Fruit fly (Drosophila melanogaster) whole organism, embryonic: ENCODE results near the gene CG15034.

ENCODE experiments used
- Asciz ChIP-seq: fragments of 200-800 bp; sonication (Bioruptor generic); optimal IDR thresholded peaks from 2 replicates; lab custom pipeline; 2017; ENCODE audit warnings: missing biosample characterization, mild to moderate bottlenecking, missing genetic modification characterization, missing genetic modification reagents
- CG1024 ChIP-seq: fragments of 200-800 bp; sonication (Bioruptor generic); IDR thresholded peaks from 2 replicates; pipeline ENCODE4 v1.3.6; 2022; ENCODE audit warnings: missing biosample characterization, missing genetic modification characterization
- CG10565 ChIP-seq: fragments of 200-800 bp; sonication (Bioruptor generic); optimal IDR thresholded peaks from 3 replicates; lab custom pipeline; 2016; ENCODE audit warnings: missing biosample characterization, mild to moderate bottlenecking, missing genetic modification characterization
- CG12104 ChIP-seq: fragments of 200-800 bp; sonication (Bioruptor generic); optimal IDR thresholded peaks from 3 replicates; lab custom pipeline; 2016; ENCODE audit warnings: missing biosample characterization, missing genetic modification characterization
- CG17802 ChIP-seq: fragments of 200-800 bp; sonication (Bioruptor generic); optimal IDR thresholded peaks from 2 replicates; lab custom pipeline; 2018; ENCODE audit warnings: missing biosample characterization, mild to moderate bottlenecking, missing genetic modification characterization, moderate library complexity
- CG18599 ChIP-seq: fragments of 200-800 bp; sonication (Bioruptor generic); optimal IDR thresholded peaks from 3 replicates; lab custom pipeline; 2017; ENCODE audit warnings: missing biosample characterization, missing genetic modification characterization, mild to moderate bottlenecking, moderate library complexity, missing genetic modification reagents
- CG2199 ChIP-seq: fragments of 200-800 bp; sonication (Bioruptor generic); IDR thresholded peaks from 3 replicates; pipeline ENCODE4 v1.3.6; 2022; ENCODE audit warnings: missing biosample characterization, missing genetic modification characterization
- CG2889 ChIP-seq: fragments of 200-800 bp; sonication (Bioruptor generic); IDR thresholded peaks from 3 replicates; pipeline ENCODE4 v1.3.6; 2022; ENCODE audit warnings: missing biosample characterization, missing genetic modification characterization
- CG31441 ChIP-seq: fragments of 200-800 bp; sonication (Bioruptor generic); IDR thresholded peaks from 2 replicates; pipeline ENCODE4 v1.3.6; 2022; ENCODE audit warnings: missing biosample characterization, missing genetic modification characterization
- CG3281 ChIP-seq: fragments of 200-800 bp; sonication (Bioruptor generic); optimal IDR thresholded peaks from 3 replicates; lab custom pipeline; 2017; ENCODE audit warnings: missing biosample characterization, mild to moderate bottlenecking, missing genetic modification characterization
- CG4282 ChIP-seq: fragments of 200-800 bp; sonication (Bioruptor generic); optimal IDR thresholded peaks from 2 replicates; lab custom pipeline; 2016; ENCODE audit warnings: missing biosample characterization, missing genetic modification characterization
- CG6254 ChIP-seq: fragments of 200-800 bp; sonication (Bioruptor generic); optimal IDR thresholded peaks from 3 replicates; lab custom pipeline; 2017; ENCODE audit warnings: mild to moderate bottlenecking, missing biosample characterization, missing genetic modification reagents, missing genetic modification characterization
- CG6813 ChIP-seq: fragments of 200-800 bp; sonication (Bioruptor generic); optimal IDR thresholded peaks from 2 replicates; lab custom pipeline; 2017; ENCODE audit warnings: missing biosample characterization, missing genetic modification characterization, mild to moderate bottlenecking, moderate library complexity, missing genetic modification reagents
- CG7271 ChIP-seq: fragments of 200-800 bp; sonication (Bioruptor generic); optimal IDR thresholded peaks from 2 replicates; lab custom pipeline; 2018; ENCODE audit warnings: missing biosample characterization, mild to moderate bottlenecking, missing genetic modification characterization, moderate library complexity
- CG7556 ChIP-seq: fragments of 200-800 bp; sonication (Bioruptor generic); optimal IDR thresholded peaks from 2 replicates; lab custom pipeline; 2017; ENCODE audit warnings: missing biosample characterization, mild to moderate bottlenecking, missing genetic modification characterization
- CG8359 ChIP-seq: fragments of 200-800 bp; sonication (Bioruptor generic); optimal IDR thresholded peaks from 2 replicates; lab custom pipeline; 2017; ENCODE audit warnings: missing biosample characterization, mild to moderate bottlenecking, missing genetic modification characterization, borderline replicate concordance
- CG8765 ChIP-seq: fragments of 200-800 bp; sonication (Bioruptor generic); IDR thresholded peaks from 2 replicates; pipeline ENCODE4 v1.3.6; 2022; ENCODE audit warnings: missing biosample characterization, missing genetic modification characterization
- CG8944 ChIP-seq: fragments of 200-800 bp; sonication (Bioruptor generic); optimal IDR thresholded peaks from 3 replicates; lab custom pipeline; 2016; ENCODE audit warnings: missing biosample characterization, missing genetic modification characterization
- Dfd ChIP-seq, 2 experiments: fragments of >200 bp; optimal IDR thresholded peaks; 2 replicates each; lab custom pipeline; 2017; ENCODE audit warnings: missing biosample characterization in 2 of 2, missing genetic modification characterization in 2 of 2
- E2f1 ChIP-seq: fragments of 200-800 bp; sonication (Bioruptor generic); IDR thresholded peaks from 2 replicates; pipeline ENCODE4 v1.3.6; 2022; ENCODE audit warnings: missing biosample characterization, missing genetic modification characterization
- ERR ChIP-seq: fragments of 200-800 bp; sonication (Bioruptor generic); optimal IDR thresholded peaks from 2 replicates; lab custom pipeline; 2016; ENCODE audit warnings: missing biosample characterization, missing genetic modification characterization
- Ets97D ChIP-seq: fragments of 200-800 bp; sonication (Bioruptor generic); optimal IDR thresholded peaks from 3 replicates; lab custom pipeline; 2016; ENCODE audit warnings: missing biosample characterization, missing genetic modification characterization
- Hey ChIP-seq: fragments of 200-800 bp; sonication (Bioruptor generic); optimal IDR thresholded peaks from 3 replicates; lab custom pipeline; 2018; ENCODE audit warnings: missing biosample characterization, mild to moderate bottlenecking, missing genetic modification characterization
- Hsf ChIP-seq: fragments of 200-800 bp; sonication (Bioruptor generic); optimal IDR thresholded peaks from 3 replicates; lab custom pipeline; 2016; ENCODE audit warnings: missing biosample characterization, missing genetic modification characterization
- Meics ChIP-seq: fragments of 200-800 bp; sonication (Bioruptor generic); optimal IDR thresholded peaks from 2 replicates; lab custom pipeline; 2017; ENCODE audit warnings: missing biosample characterization, mild to moderate bottlenecking, missing genetic modification characterization
- Oaz ChIP-seq: fragments of 200-800 bp; sonication (Bioruptor generic); IDR thresholded peaks from 2 replicates; pipeline ENCODE4 v1.3.6; 2022; ENCODE audit warnings: missing biosample characterization, missing genetic modification characterization
- TFAM ChIP-seq: fragments of 200-800 bp; sonication (Bioruptor generic); optimal IDR thresholded peaks from 2 replicates; lab custom pipeline; 2017; ENCODE audit warnings: missing biosample characterization, missing genetic modification characterization, inconsistent platforms
- Tbp ChIP-seq: fragments of >200 bp; optimal IDR thresholded peaks from 2 replicates; lab custom pipeline; 2018; ENCODE audit warnings: missing biosample characterization, missing genetic modification characterization
- Xrp1 ChIP-seq: fragments of 200-800 bp; sonication (Bioruptor generic); IDR thresholded peaks from 2 replicates; pipeline ENCODE4 v1.3.6; 2022; ENCODE audit warnings: missing biosample characterization, missing genetic modification characterization
- abd-A ChIP-seq: fragments of 200-800 bp; sonication (Bioruptor generic); optimal IDR thresholded peaks from 3 replicates; lab custom pipeline; 2019; ENCODE audit warnings: missing biosample characterization, mild to moderate bottlenecking, missing genetic modification characterization, moderate library complexity
- aop ChIP-seq: fragments of 200-800 bp; sonication (Bioruptor generic); IDR thresholded peaks from 2 replicates; pipeline ENCODE4 v1.3.6; 2022; ENCODE audit warnings: missing biosample characterization, missing genetic modification characterization
- bowl ChIP-seq: fragments of 200-800 bp; sonication (Bioruptor generic); IDR thresholded peaks from 2 replicates; pipeline ENCODE4 v1.3.6; 2022; ENCODE audit warnings: missing biosample characterization, missing genetic modification characterization
- cwo ChIP-seq: fragments of 200-800 bp; sonication (Bioruptor generic); optimal IDR thresholded peaks from 3 replicates; lab custom pipeline; 2017; ENCODE audit warnings: missing biosample characterization, missing genetic modification characterization, mild to moderate bottlenecking, moderate library complexity, missing genetic modification reagents
- danr ChIP-seq: fragments of 200-800 bp; sonication (Bioruptor generic); IDR thresholded peaks from 2 replicates; pipeline ENCODE4 v1.3.6; 2022; ENCODE audit warnings: missing biosample characterization, missing genetic modification characterization
- en ChIP-seq: fragments of 200-800 bp; sonication (Bioruptor generic); optimal IDR thresholded peaks from 2 replicates; lab custom pipeline; 2016; ENCODE audit warnings: missing biosample characterization, missing genetic modification characterization
- fd102C ChIP-seq: fragments of 200-800 bp; sonication (Bioruptor generic); optimal IDR thresholded peaks from 2 replicates; lab custom pipeline; 2018; ENCODE audit warnings: missing biosample characterization, mild to moderate bottlenecking, missing genetic modification characterization, moderate library complexity
- gsb-n ChIP-seq: fragments of 200-800 bp; sonication (Bioruptor generic); optimal IDR thresholded peaks from 3 replicates; lab custom pipeline; 2018; ENCODE audit warnings: missing biosample characterization, mild to moderate bottlenecking, missing genetic modification characterization
- hkb ChIP-seq, 2 experiments: fragments of 200-800 bp in 1 of 2; fragments of >200 bp in 1 of 2; sonication (Bioruptor generic) in 1 of 2; IDR thresholded peaks in 1 of 2; optimal IDR thresholded peaks in 1 of 2; 2 replicates each; pipeline versions ENCODE4 v1.3.6 to Lab custom; 2017 to 2022; ENCODE audit warnings: missing biosample characterization in 1 of 2, missing genetic modification characterization in 1 of 2
- jumu ChIP-seq: fragments of 200-800 bp; sonication (Bioruptor generic); optimal IDR thresholded peaks from 3 replicates; lab custom pipeline; 2016; ENCODE audit warnings: missing biosample characterization, missing genetic modification characterization
- lbe ChIP-seq: fragments of 200-800 bp; sonication (Bioruptor generic); optimal IDR thresholded peaks from 2 replicates; lab custom pipeline; 2016; ENCODE audit warnings: missing biosample characterization, mild to moderate bottlenecking, missing genetic modification characterization
- pb ChIP-seq: fragments of 200-800 bp; sonication (Bioruptor generic); optimal IDR thresholded peaks from 3 replicates; lab custom pipeline; 2016; ENCODE audit warnings: missing biosample characterization, missing genetic modification characterization
- psq ChIP-seq: fragments of 200-800 bp; sonication (Bioruptor generic); optimal IDR thresholded peaks from 2 replicates; lab custom pipeline; 2017; ENCODE audit warnings: missing biosample characterization, missing genetic modification characterization
- row ChIP-seq: fragments of 200-800 bp; sonication (Bioruptor generic); IDR thresholded peaks from 3 replicates; pipeline ENCODE4 v1.3.6; 2022; ENCODE audit warnings: missing biosample characterization, missing genetic modification characterization
- run ChIP-seq: fragments of 200-800 bp; sonication (Bioruptor generic); optimal IDR thresholded peaks from 3 replicates; lab custom pipeline; 2018; ENCODE audit warnings: missing biosample characterization, mild to moderate bottlenecking, missing genetic modification characterization
- sens ChIP-seq: fragments of 200-800 bp; sonication (Bioruptor generic); peaks from one replicate; lab custom pipeline; 2016; ENCODE audit warnings: missing biosample characterization, missing genetic modification characterization
- sens-2 ChIP-seq: fragments of 200-800 bp; sonication (Bioruptor generic); IDR thresholded peaks from 2 replicates; pipeline ENCODE4 v1.3.6; 2022; ENCODE audit warnings: missing biosample characterization, missing genetic modification characterization
- sna ChIP-seq: fragments of 200-800 bp; sonication (Bioruptor generic); IDR thresholded peaks from 2 replicates; pipeline ENCODE4 v1.3.6; 2022; ENCODE audit warnings: missing biosample characterization, missing genetic modification characterization; ENCODE audit not compliant: partially characterized antibody
- tgo ChIP-seq: fragments of 200-800 bp; sonication (Bioruptor generic); IDR thresholded peaks from 3 replicates; pipeline ENCODE4 v1.3.6; 2022; ENCODE audit warnings: missing biosample characterization, missing genetic modification characterization
- unc-4 ChIP-seq: fragments of 200-800 bp; sonication (Bioruptor generic); IDR thresholded peaks from 2 replicates; pipeline ENCODE4 v1.3.6; 2022; ENCODE audit warnings: missing biosample characterization, missing genetic modification characterization; ENCODE audit not compliant: partially characterized antibody
- yki ChIP-seq: fragments of >200 bp; optimal IDR thresholded peaks from 3 replicates; lab custom pipeline; 2018
- z ChIP-seq: fragments of 200-800 bp; sonication (Bioruptor generic); IDR thresholded peaks from 3 replicates; pipeline ENCODE4 v1.3.6; 2022; ENCODE audit warnings: missing biosample characterization, missing genetic modification characterization
- zfh2 ChIP-seq: fragments of 200-800 bp; sonication (Bioruptor generic); optimal IDR thresholded peaks from 2 replicates; lab custom pipeline; 2016; ENCODE audit warnings: missing biosample characterization, missing genetic modification characterization

CG15034 gene

DNA sequence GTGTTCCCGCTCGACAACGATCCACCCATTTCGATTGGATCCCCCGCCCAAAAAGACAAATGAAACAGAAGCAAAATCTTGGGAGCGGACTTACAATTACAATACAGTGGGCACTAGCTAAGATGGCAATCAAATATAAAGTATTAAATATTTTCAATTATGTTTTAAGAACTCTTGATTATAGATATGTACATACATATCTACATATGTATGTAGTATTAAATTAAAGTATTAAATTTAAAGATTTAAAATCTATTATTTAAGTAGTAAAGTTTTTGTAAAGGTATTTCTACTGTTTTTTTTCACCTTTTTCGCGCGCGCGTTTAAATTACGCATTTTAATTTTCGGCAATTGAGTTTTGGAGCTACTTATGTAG is 12.5 kb downstream of the CG15034 start (continued):
- peak; percentile 47; the same call in 1 of the 2 replicates for TF ChIP-seq danr (GFP tag; lab: Robert Waterston, UW)
- peak; percentile 42 for TF ChIP-seq CG7271 (tag; lab: Kevin White, UChicago)
- TF ChIP-seq CG17802 (tag; lab: Kevin White, UChicago), result no peak
- TF ChIP-seq lbe (GFP tag; lab: Kevin White, UChicago), result no peak
- TF ChIP-seq CG2199 (GFP tag; lab: Robert Waterston, UW), result no peak
- no peak for TF ChIP-seq aop
- TF ChIP-seq CG3281 (GFP tag; lab: Kevin White, UChicago), result peak; percentile 77
- no peak for TF ChIP-seq Hey
- no peak for TF ChIP-seq CG8765 (GFP tag; lab: Robert Waterston, UW)
- TF ChIP-seq sna, result no peak
- TF ChIP-seq unc-4 (GFP tag; lab: Robert Waterston, UW), result no peak
- no peak for TF ChIP-seq jumu (GFP tag; lab: Kevin White, UChicago)
- TF ChIP-seq yki (lab: Kevin White, UChicago), result no peak
- no peak for TF ChIP-seq zfh2 (GFP tag; lab: Kevin White, UChicago)
- no peak for TF ChIP-seq sens (GFP tag; lab: Kevin White, UChicago)
- peak; percentile 86 for TF ChIP-seq row
- peak; percentile 59 for TF ChIP-seq Oaz (GFP tag; lab: Robert Waterston, UW)
- TF ChIP-seq bowl (GFP tag; lab: Robert Waterston, UW), result peak; percentile 29; the same call in 1 of the 2 replicates
- TF ChIP-seq CG18599 (GFP tag; lab: Kevin White, UChicago), result peak; percentile 81
- no peak for TF ChIP-seq CG4282 (GFP tag; lab: Kevin White, UChicago)
- no peak for TF ChIP-seq Dfd (GFP tag; optimal IDR thresholded peaks at IDR 0.05; lab: Kevin White, UChicago)
- TF ChIP-seq fd102C (GFP tag; lab: Kevin White, UChicago), result no peak
- TF ChIP-seq pb (GFP tag; lab: Kevin White, UChicago), result no peak
- peak; percentile 73 for TF ChIP-seq Asciz
- peak; percentile 45 for TF ChIP-seq abd-A (tag; lab: Kevin White, UChicago)
- TF ChIP-seq sens-2 (GFP tag; lab: Robert Waterston, UW), result no peak
- TF ChIP-seq CG2889 (GFP tag; lab: Robert Waterston, UW), result 0 out of 3 replicates have a peak, but pooled peaks have one; percentile 66
- TF ChIP-seq tgo (GFP tag; lab: Robert Waterston, UW), result peak; percentile 83
- TF ChIP-seq TFAM (GFP tag; lab: Kevin White, UChicago), result no peak
- peak; percentile 77 for TF ChIP-seq CG7556 (GFP tag; lab: Kevin White, UChicago)
- TF ChIP-seq CG12104, result peak; percentile 58
- TF ChIP-seq gsb-n (tag; lab: Kevin White, UChicago), result peak; percentile 85
- no peak for TF ChIP-seq psq (GFP tag; lab: Kevin White, UChicago)
- no peak for TF ChIP-seq hkb (optimal IDR thresholded peaks at IDR 0.05; lab: Kevin White, UChicago)
- TF ChIP-seq hkb (GFP tag; IDR thresholded peaks at IDR 0.05; lab: Robert Waterston, UW), result peak; percentile 80
- TF ChIP-seq CG6813 (GFP tag; lab: Kevin White, UChicago), result peak; percentile 69
- no peak for TF ChIP-seq Ets97D (GFP tag; lab: Kevin White, UChicago)
- TF ChIP-seq CG10565 (GFP tag; lab: Kevin White, UChicago), result no peak
- no peak for TF ChIP-seq ERR (GFP tag; lab: Kevin White, UChicago)
- TF ChIP-seq E2f1 (GFP tag; lab: Robert Waterston, UW), result peak; percentile 77
- peak; percentile 80 for TF ChIP-seq Xrp1 (GFP tag; lab: Robert Waterston, UW)
- no peak for TF ChIP-seq en (GFP tag; lab: Kevin White, UChicago)
- peak; percentile 78 for TF ChIP-seq cwo (GFP tag; lab: Kevin White, UChicago)
- TF ChIP-seq CG6254 (GFP tag; lab: Kevin White, UChicago), result peak; percentile 60
- peak; percentile 83 for TF ChIP-seq Meics (GFP tag; lab: Kevin White, UChicago)
- peak; percentile 77 for TF ChIP-seq CG31441 (GFP tag; lab: Robert Waterston, UW)
- peak; percentile 65 for TF ChIP-seq run
- peak; percentile 57 for TF ChIP-seq CG1024 (GFP tag; lab: Robert Waterston, UW)
- TF ChIP-seq Tbp (GFP tag; lab: Kevin White, UChicago), result no peak
- TF ChIP-seq z (GFP tag; lab: Robert Waterston, UW), result no peak
- no peak for TF ChIP-seq CG8944 (GFP tag; lab: Kevin White, UChicago)
- TF ChIP-seq Hsf (GFP tag; lab: Kevin White, UChicago), result peak; percentile 2
- no peak for TF ChIP-seq CG8359 (GFP tag; lab: Kevin White, UChicago)
